Worm (Caenorhabditis elegans): ENCODE data around the gene C01G10.14.

DNA sequence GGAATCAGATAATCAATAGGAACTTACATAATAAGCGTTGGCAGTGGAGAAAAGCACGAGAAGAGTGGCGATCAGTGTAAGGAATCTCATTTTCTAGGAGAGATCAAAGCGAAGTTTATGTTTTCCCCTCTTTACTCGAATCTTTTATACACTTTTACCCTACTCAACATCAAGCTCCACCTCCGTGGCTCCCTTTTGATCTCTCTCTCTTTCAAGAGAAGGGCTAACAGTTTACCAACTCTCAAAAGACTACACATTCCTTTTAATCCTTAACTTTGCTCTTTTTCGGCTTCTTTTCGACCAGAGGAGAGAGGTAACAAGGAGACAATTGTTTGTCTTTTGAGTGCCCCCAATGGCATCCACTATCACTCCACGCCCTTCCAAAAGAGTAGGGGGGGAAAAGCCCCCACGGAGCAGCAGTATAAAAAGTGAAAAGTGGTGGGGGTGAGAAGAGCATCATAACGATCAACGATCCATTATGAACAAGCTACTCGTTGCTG, 18.5 kb downstream of the C01G10.14 start, which contains the start of the genes C01G10.15 and C01G10.6:
- TF ChIP-seq F52B5.7 (tag; optimal IDR thresholded peaks at IDR 0.05) (no peak), egl-18 (GFP tag; IDR thresholded peaks at IDR 0.05) (no peak), nfya-1 (tag; optimal IDR thresholded peaks at IDR 0.05; ENCODE audit: borderline replicate concordance, insufficient read depth) (no peak), ama-1 (optimal IDR thresholded peaks at IDR 0.05) (no peak), ama-1 (GFP tag; optimal IDR thresholded peaks at IDR 0.05) (no peak), lir-1 (GFP tag; conservative IDR thresholded peaks at IDR 0.05) (no peak), let-526 (GFP tag; IDR thresholded peaks at IDR 0.05) (no peak), C17E4.6 (GFP tag; IDR thresholded peaks at IDR 0.05) (no peak), F49E8.2 (tag; optimal IDR thresholded peaks at IDR 0.05; ENCODE audit: insufficient read depth) (no peak), nhr-90 (tag; optimal IDR thresholded peaks at IDR 0.05) (no peak), sdz-38 (tag; optimal IDR thresholded peaks at IDR 0.05) (no peak)
